Fruit fly (Drosophila melanogaster): ENCODE data around the gene CG33688.

DNA sequence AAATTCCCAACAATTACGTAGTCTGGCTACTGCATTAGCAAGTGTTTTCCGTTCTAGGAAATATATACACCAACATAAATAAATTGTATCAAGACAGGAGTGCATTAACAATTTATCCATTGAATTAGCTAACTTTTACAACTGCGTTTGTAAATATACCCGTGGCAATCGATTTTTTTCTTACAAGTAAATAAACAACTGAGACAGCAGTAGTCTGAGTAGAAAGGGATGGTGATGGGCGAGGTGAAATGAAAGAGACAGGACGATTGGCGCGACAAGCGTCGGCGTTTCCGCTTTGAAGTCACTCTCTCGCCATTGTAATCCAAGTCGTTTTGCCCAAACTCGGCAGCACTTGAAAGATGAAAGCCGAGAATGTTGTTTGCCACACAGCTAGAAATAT is 43.5 kb upstream of the CG33688 start:
- no peak for TF ChIP-seq tj (GFP tag; optimal IDR thresholded peaks at IDR 0.05)
- TF ChIP-seq CG1620 (GFP tag; optimal IDR thresholded peaks at IDR 0.05): no peak
- TF ChIP-seq pad (GFP tag; optimal IDR thresholded peaks at IDR 0.05): no peak
- no peak for TF ChIP-seq Crg-1 (GFP tag; optimal IDR thresholded peaks at IDR 0.05)

Data from whole organism, adult.